Fruit fly (Drosophila melanogaster): ENCODE data around the gene CG44422.

- TF ChIP-seq CTCF (optimal IDR thresholded peaks at IDR 0.05) (no peak), CG8478 (optimal IDR thresholded peaks at IDR 0.05) (no peak)
Observed at dm6 chrX:11339868-11340548, 37.4 kb upstream of the CG44422 start, which contains the start of the genes CG34348 and Kap3.

Measured in S2 (cell line).